Worm (Caenorhabditis elegans) whole organism, L2 larva: ENCODE results near the gene aars-1.

Experiments
- aly-2 ChIP-seq: fragments of 150-350 bp; optimal IDR thresholded peaks from 2 replicates; lab custom pipeline; 2014; ENCODE audit warnings: missing biosample characterization, missing genetic modification characterization
- elt-1 ChIP-seq: fragments of 150-350 bp; optimal IDR thresholded peaks from 2 replicates; lab custom pipeline; 2014; ENCODE audit warnings: missing biosample characterization, missing genetic modification characterization
- nhr-12 ChIP-seq: fragments of 150-350 bp; optimal IDR thresholded peaks from 2 replicates; lab custom pipeline; 2014; ENCODE audit warnings: missing biosample characterization, missing genetic modification characterization
- nhr-21 ChIP-seq: fragments of 150-350 bp; optimal IDR thresholded peaks from 2 replicates; lab custom pipeline; 2014; ENCODE audit warnings: missing biosample characterization, missing genetic modification characterization
- nhr-77 ChIP-seq: fragments of 150-350 bp; optimal IDR thresholded peaks from 2 replicates; lab custom pipeline; 2014; ENCODE audit warnings: missing biosample characterization, missing genetic modification characterization
- skn-1 ChIP-seq: sonication (generic microtip); optimal IDR thresholded peaks from 2 replicates; lab custom pipeline; 2017; ENCODE audit warnings: missing biosample characterization, missing genetic modification characterization
- snpc-4 ChIP-seq: fragments of 150-350 bp; optimal IDR thresholded peaks from 2 replicates; lab custom pipeline; 2014; ENCODE audit warnings: missing biosample characterization, missing genetic modification characterization
- unc-39 ChIP-seq: fragments of 150-350 bp; optimal IDR thresholded peaks from 2 replicates; lab custom pipeline; 2014; ENCODE audit warnings: missing biosample characterization, missing genetic modification characterization
- unc-62 ChIP-seq: fragments of 150-350 bp; optimal IDR thresholded peaks from 2 replicates; lab custom pipeline; 2014; ENCODE audit warnings: missing biosample characterization, missing genetic modification reagents, missing genetic modification characterization

DNA sequence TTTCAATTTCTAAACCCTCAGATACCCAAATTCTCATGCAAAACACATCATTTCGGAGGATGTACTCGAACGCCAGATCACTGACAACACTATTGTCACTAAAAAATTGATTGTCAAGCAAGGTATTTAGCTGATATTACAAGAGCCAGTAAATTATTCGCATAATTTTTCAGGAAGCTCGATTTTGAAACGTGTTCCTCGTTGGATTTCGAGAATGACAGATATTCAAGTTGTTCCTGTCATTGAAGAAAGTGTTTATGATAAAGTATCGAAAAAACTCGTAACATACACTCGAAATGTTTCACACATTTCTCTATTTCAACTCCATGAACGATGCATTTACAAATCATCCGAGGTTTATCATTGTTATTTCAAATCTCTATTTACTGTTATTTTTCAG lies 31.5 kb upstream of the aars-1 start:
- TF ChIP-seq skn-1 (tag; lab: Kevin White, UChicago) (no peak), nhr-77 (tag; lab: Kevin White, UChicago) (no peak), aly-2 (no peak), unc-62 (GFP tag; lab: Kevin White, UChicago) (no peak), nhr-12 (tag; lab: Kevin White, UChicago) (no peak), unc-39 (tag; lab: Kevin White, UChicago) (no peak), nhr-21 (no peak), snpc-4 (no peak), elt-1 (tag; lab: Kevin White, UChicago) (no peak)
